Fruit fly (Drosophila melanogaster): ENCODE measurements around the gene nero.
A peak's percentile ranks its signal among the peaks of the same experiment; 100 is the strongest.

Gene nero

dm6 chr3R:31741278-31741677 lies 6.1 kb downstream of the nero start (continued):
- TF ChIP-seq pan (optimal IDR thresholded peaks at IDR 0.05) (no peak), pan (GFP tag; optimal IDR thresholded peaks at IDR 0.05 in 1 of 2, IDR thresholded peaks at IDR 0.05 in 1 of 2) (peak in 1 of 2 experiments; percentile 19), ind (GFP tag; optimal IDR thresholded peaks at IDR 0.05) (no peak), B-H2 (GFP tag; optimal IDR thresholded peaks at IDR 0.05) (no peak), TFAM (GFP tag; optimal IDR thresholded peaks at IDR 0.05) (no peak), sens-2 (GFP tag; IDR thresholded peaks at IDR 0.05) (no peak), chm (GFP tag; IDR thresholded peaks at IDR 0.05) (no peak), Scr (GFP tag; IDR thresholded peaks at IDR 0.05; ENCODE audit: partially characterized antibody) (no peak), dysf (GFP tag; IDR thresholded peaks at IDR 0.05) (no peak), CG12942 (GFP tag; optimal IDR thresholded peaks at IDR 0.05) (no peak), Nf-YB (GFP tag; optimal IDR thresholded peaks at IDR 0.05) (no peak), gt (GFP tag; IDR thresholded peaks at IDR 0.05) (no peak), CG5180 (GFP tag; optimal IDR thresholded peaks at IDR 0.05) (no peak), CG10366 (GFP tag; IDR thresholded peaks at IDR 0.05) (no peak), CG9817 (tag; optimal IDR thresholded peaks at IDR 0.05) (no peak), hbn (GFP tag; IDR thresholded peaks at IDR 0.05; ENCODE audit: partially characterized antibody) (no peak), CG10979 (tag; optimal IDR thresholded peaks at IDR 0.05) (no peak), CG9609 (GFP tag; optimal IDR thresholded peaks at IDR 0.05) (no peak), Stat92E (GFP tag; optimal IDR thresholded peaks at IDR 0.05) (no peak), bsh (GFP tag; optimal IDR thresholded peaks at IDR 0.05) (peak in 1 of 2 experiments; percentile 13), CG7745 (tag; optimal IDR thresholded peaks at IDR 0.05) (no peak), CG17328 (GFP tag; IDR thresholded peaks at IDR 0.05) (no peak), CG16813 (GFP tag; IDR thresholded peaks at IDR 0.05; ENCODE audit: partially characterized antibody) (no peak), Dfd (GFP tag; optimal IDR thresholded peaks at IDR 0.05) (no peak), Dref (GFP tag; IDR thresholded peaks at IDR 0.05) (no peak), CG11723 (GFP tag; optimal IDR thresholded peaks at IDR 0.05) (no peak), zfh1 (GFP tag; IDR thresholded peaks at IDR 0.05) (0 out of 3 replicates have a peak, but pooled peaks have one; percentile 13), Elba2 (GFP tag; optimal IDR thresholded peaks at IDR 0.05) (no peak), B-H1 (GFP tag; IDR thresholded peaks at IDR 0.05) (no peak), CG7357 (GFP tag; IDR thresholded peaks at IDR 0.05) (no peak)

dm6 chr3R:31739067-31739786 lies 8.1 kb downstream of the nero start:
- TF ChIP-seq lab (GFP tag; optimal IDR thresholded peaks at IDR 0.05) = no peak
- TF ChIP-seq nerfin-1 (tag; optimal IDR thresholded peaks at IDR 0.05) = peak; percentile 96
- TF ChIP-seq CG4820 (GFP tag; optimal IDR thresholded peaks at IDR 0.05) = no peak
- no peak for TF ChIP-seq stwl (tag; optimal IDR thresholded peaks at IDR 0.05)
- TF ChIP-seq btn (GFP tag; optimal IDR thresholded peaks at IDR 0.05) = no peak
- TF ChIP-seq CG4404 (GFP tag; IDR thresholded peaks at IDR 0.05) = no peak
- TF ChIP-seq CG34422 (GFP tag; IDR thresholded peaks at IDR 0.05) = 0 out of 3 replicates have a peak, but pooled peaks have one; percentile 16
- TF ChIP-seq bbx (GFP tag; IDR thresholded peaks at IDR 0.05; ENCODE audit: partially characterized antibody) = peak; percentile 29; the same call in 1 of the 2 replicates
- no peak for TF ChIP-seq unpg (GFP tag; optimal IDR thresholded peaks at IDR 0.05)
- TF ChIP-seq sens (GFP tag) = peak; percentile 1
- peak; percentile 93 for TF ChIP-seq onecut (GFP tag; IDR thresholded peaks at IDR 0.05)
- TF ChIP-seq ken (GFP tag; IDR thresholded peaks at IDR 0.05) = no peak
- TF ChIP-seq CG11093 (GFP tag; IDR thresholded peaks at IDR 0.05) = no peak
- TF ChIP-seq CG18011 (GFP tag; optimal IDR thresholded peaks at IDR 0.05) = no peak
- peak; percentile 6 for TF ChIP-seq Kr (GFP tag; optimal IDR thresholded peaks at IDR 0.05)
- TF ChIP-seq Rfx (GFP tag; IDR thresholded peaks at IDR 0.05) = no peak
- TF ChIP-seq Dref (GFP tag; IDR thresholded peaks at IDR 0.05) = no peak
- TF ChIP-seq CG8089 (GFP tag; optimal IDR thresholded peaks at IDR 0.05) = no peak
- no peak for TF ChIP-seq nerfin-2 (GFP tag; IDR thresholded peaks at IDR 0.05; ENCODE audit: partially characterized antibody)
- TF ChIP-seq CG1832 (GFP tag; optimal IDR thresholded peaks at IDR 0.05) = peak; percentile 72
- no peak for TF ChIP-seq CG5245 (GFP tag; optimal IDR thresholded peaks at IDR 0.05)
- peak; percentile 53; the same call in 1 of the 2 replicates for TF ChIP-seq CG10321 (GFP tag; IDR thresholded peaks at IDR 0.05)
